Worm (Caenorhabditis elegans) whole organism, young adult: ENCODE results near the gene sulp-3.

Source experiments
- F37B4.10 ChIP-seq: fragments of 200-800 bp; sonication (Bioruptor generic); IDR thresholded peaks from 2 replicates; pipeline ENCODE4 v1.3.6; 2022; ENCODE audit warnings: missing genetic modification characterization, missing compliant biosample characterization
- F52B5.7 ChIP-seq: sonication (generic microtip); optimal IDR thresholded peaks from 2 replicates; lab custom pipeline; 2016; ENCODE audit warnings: mild to moderate bottlenecking, missing genetic modification characterization, missing compliant biosample characterization
- ama-1 ChIP-seq, 3 experiments: fragments of 150-350 bp in 1 of 3; sonication (generic microtip) in 2 of 3; optimal IDR thresholded peaks; 2 replicates each; lab custom pipeline; 2014 to 2018; ENCODE audit warnings: missing biosample characterization in 2 of 3, missing genetic modification characterization in 2 of 3, missing genetic modification reagents in 2 of 3
- ceh-79 ChIP-seq: sonication (generic microtip); optimal IDR thresholded peaks from 2 replicates; lab custom pipeline; 2017; ENCODE audit warnings: mild to moderate bottlenecking, missing genetic modification characterization, missing compliant biosample characterization
- lin-35 ChIP-seq, 3 experiments: fragments of 150-350 bp in 2 of 3; sonication (generic microtip) in 1 of 3; optimal IDR thresholded peaks; 2 replicates each; lab custom pipeline; 2014 to 2018; ENCODE audit warnings: missing biosample characterization in 3 of 3, missing genetic modification characterization in 3 of 3, missing genetic modification reagents in 3 of 3
- lin-40 ChIP-seq: sonication (generic microtip); optimal IDR thresholded peaks from 2 replicates; lab custom pipeline; 2016; ENCODE audit warnings: missing genetic modification characterization, mild to moderate bottlenecking, missing compliant biosample characterization, missing genotype, missing genetic modification reagents
- madf-8 ChIP-seq: fragments of 200-800 bp; sonication (Bioruptor generic); conservative IDR thresholded peaks from 2 replicates; pipeline ENCODE4 v1.3.6; 2022; ENCODE audit warnings: missing genetic modification reagents, missing genetic modification characterization, missing compliant biosample characterization
- nfya-1 ChIP-seq: sonication (generic microtip); optimal IDR thresholded peaks from 2 replicates; lab custom pipeline; 2017; ENCODE audit warnings: antibody characterized with exemption, missing compliant biosample characterization, missing genetic modification characterization, borderline replicate concordance; ENCODE audit not compliant: insufficient read depth
- rpc-1 ChIP-seq, 2 experiments: fragments of 150-350 bp in 1 of 2; sonication (generic microtip) in 1 of 2; optimal IDR thresholded peaks; 2 replicates each; lab custom pipeline; 2014 to 2018; ENCODE audit warnings: missing biosample characterization in 1 of 2, missing genetic modification characterization in 1 of 2, missing genetic modification reagents in 1 of 2, missing genotype in 1 of 2
- snpc-1.3 ChIP-seq: sonication (generic microtip); optimal IDR thresholded peaks from 2 replicates; lab custom pipeline; 2017; ENCODE audit warnings: missing genetic modification characterization, mild to moderate bottlenecking, missing compliant biosample characterization, antibody characterized with exemption, moderate library complexity, missing genotype, missing genetic modification reagents; ENCODE audit not compliant: insufficient read depth
- snpc-4 ChIP-seq, 5 experiments: fragments of 150-350 bp in 1 of 5; sonication (generic microtip) in 4 of 5; optimal IDR thresholded peaks; 2 replicates each; lab custom pipeline; 2014 to 2018; ENCODE audit warnings: missing genetic modification characterization in 5 of 5, missing biosample characterization in 3 of 5, antibody characterized with exemption in 2 of 5, mild to moderate bottlenecking in 2 of 5, missing compliant biosample characterization in 2 of 5, missing genotype in 2 of 5, moderate library complexity in 2 of 5, missing genetic modification reagents in 1 of 5
- unc-130 ChIP-seq: sonication (generic microtip); optimal IDR thresholded peaks from 2 replicates; lab custom pipeline; 2016; ENCODE audit warnings: missing genetic modification reagents, missing genetic modification characterization, missing compliant biosample characterization
- unc-62 ChIP-seq: fragments of 150-350 bp; optimal IDR thresholded peaks from 2 replicates; lab custom pipeline; 2014; ENCODE audit warnings: missing biosample characterization, missing genetic modification reagents, missing genetic modification characterization

- TF ChIP-seq F37B4.10 (GFP tag; lab: Robert Waterston, UW) (no peak), snpc-4 (GFP tag; optimal IDR thresholded peaks at IDR 0.05; lab: Kevin White, UChicago) (no peak), snpc-4 (tag; optimal IDR thresholded peaks at IDR 0.05; lab: Kevin White, UChicago) (peak in 2 of 4 experiments; percentile 88 to 89), unc-130 (GFP tag; lab: Kevin White, UChicago) (no peak), snpc-1.3 (tag; lab: Kevin White, UChicago) (no peak), ceh-79 (tag; lab: Kevin White, UChicago) (no peak), rpc-1 (optimal IDR thresholded peaks at IDR 0.05; lab: Kevin White, UChicago) (no peak), rpc-1 (tag; optimal IDR thresholded peaks at IDR 0.05; lab: Kevin White, UChicago) (no peak), unc-62 (no peak), F52B5.7 (tag; lab: Kevin White, UChicago) (no peak), madf-8 (no peak), ama-1 (optimal IDR thresholded peaks at IDR 0.05; lab: Kevin White, UChicago) (no peak), ama-1 (GFP tag; optimal IDR thresholded peaks at IDR 0.05; lab: Kevin White, UChicago) (no peak), nfya-1 (no peak), lin-35 (GFP tag; optimal IDR thresholded peaks at IDR 0.05; lab: Kevin White, UChicago) (no peak), lin-40 (tag; lab: Kevin White, UChicago) (no peak)
Measured at ce11 chrX:8429503-8429902, 21.3 kb upstream of the sulp-3 start.
